Fruit fly (Drosophila melanogaster) whole organism, embryonic: ENCODE results near the gene w-cup.

ENCODE experiments used
- Adf1 ChIP-seq: fragments of 200-800 bp; sonication (Bioruptor generic); IDR thresholded peaks from 2 replicates; pipeline ENCODE4 v1.3.6; 2022; ENCODE audit warnings: missing biosample characterization, missing genetic modification characterization
- CG14667 ChIP-seq: fragments of 200-800 bp; sonication (Bioruptor generic); IDR thresholded peaks from 2 replicates; pipeline ENCODE4 v1.3.6; 2022; ENCODE audit warnings: missing biosample characterization, missing genetic modification characterization
- CG1792 ChIP-seq: fragments of 200-800 bp; sonication (Bioruptor generic); optimal IDR thresholded peaks from 2 replicates; lab custom pipeline; 2016; ENCODE audit warnings: missing biosample characterization, missing genetic modification characterization
- CG32772 ChIP-seq: fragments of 200-800 bp; sonication (Bioruptor generic); IDR thresholded peaks from 2 replicates; pipeline ENCODE4 v1.3.6; 2022; ENCODE audit warnings: missing biosample characterization, missing genetic modification characterization
- CG9817 ChIP-seq: fragments of 200-800 bp; sonication (Bioruptor generic); optimal IDR thresholded peaks from 2 replicates; lab custom pipeline; 2018; ENCODE audit warnings: missing biosample characterization, mild to moderate bottlenecking, missing genetic modification characterization, moderate library complexity
- Vsx1 ChIP-seq: fragments of 200-800 bp; sonication (Bioruptor generic); optimal IDR thresholded peaks from 2 replicates; lab custom pipeline; 2017; ENCODE audit warnings: missing biosample characterization, mild to moderate bottlenecking, missing genetic modification characterization, missing genetic modification reagents
- crp ChIP-seq, 2 experiments: fragments of 200-800 bp; sonication (Bioruptor generic); optimal IDR thresholded peaks; 2 replicates in 1 of 2; 3 replicates in 1 of 2; lab custom pipeline; 2017; ENCODE audit warnings: missing biosample characterization in 2 of 2, missing genetic modification characterization in 2 of 2, mild to moderate bottlenecking in 1 of 2, moderate library complexity in 1 of 2
- dan ChIP-seq: fragments of 200-800 bp; sonication (Bioruptor generic); IDR thresholded peaks from 2 replicates; pipeline ENCODE4 v1.3.6; 2022; ENCODE audit warnings: missing biosample characterization, missing genetic modification characterization
- dimm ChIP-seq: fragments of 200-800 bp; sonication (Bioruptor generic); IDR thresholded peaks from 2 replicates; pipeline ENCODE4 v1.3.6; 2022; ENCODE audit warnings: missing biosample characterization, missing genetic modification characterization
- ems ChIP-seq: fragments of 200-800 bp; sonication (Bioruptor generic); optimal IDR thresholded peaks from 3 replicates; lab custom pipeline; 2016; ENCODE audit warnings: missing biosample characterization, missing genetic modification characterization
- pzg ChIP-seq: fragments of 200-800 bp; sonication (Bioruptor generic); optimal IDR thresholded peaks from 3 replicates; lab custom pipeline; 2018; ENCODE audit warnings: missing biosample characterization, mild to moderate bottlenecking, missing genetic modification characterization, moderate library complexity
- zen ChIP-seq: fragments of 200-800 bp; sonication (Bioruptor generic); optimal IDR thresholded peaks from 3 replicates; lab custom pipeline; 2018; ENCODE audit warnings: missing biosample characterization, mild to moderate bottlenecking, missing genetic modification characterization, moderate library complexity

- no peak for TF ChIP-seq ems (GFP tag; lab: Kevin White, UChicago)
- TF ChIP-seq CG14667 (GFP tag; lab: Robert Waterston, UW) = no peak
- no peak for TF ChIP-seq CG9817
- no peak for TF ChIP-seq CG1792 (GFP tag; lab: Kevin White, UChicago)
- no peak for TF ChIP-seq dan (GFP tag; lab: Robert Waterston, UW)
- no peak for TF ChIP-seq CG32772 (GFP tag; lab: Robert Waterston, UW)
- TF ChIP-seq Vsx1 = no peak
- TF ChIP-seq crp (GFP tag; optimal IDR thresholded peaks at IDR 0.05; lab: Kevin White, UChicago) = no peak
- TF ChIP-seq Adf1 (GFP tag; lab: Robert Waterston, UW) = no peak
- TF ChIP-seq dimm = no peak
- no peak for TF ChIP-seq zen (tag; lab: Kevin White, UChicago)
- TF ChIP-seq pzg (GFP tag; lab: Kevin White, UChicago) = no peak
Measured at dm6 chr2L:10603604-10604003, 26.0 kb upstream of the w-cup start.
